Worm (Caenorhabditis elegans) whole organism, early embryonic: ENCODE data around the gene C06E4.6.

Experiments used
- B0310.2 ChIP-seq: sonication (generic microtip); optimal IDR thresholded peaks from 2 replicates; lab custom pipeline; 2016; ENCODE audit warnings: mild to moderate bottlenecking, missing genetic modification characterization, missing compliant biosample characterization
- ama-1 ChIP-seq: fragments of 150-350 bp; optimal IDR thresholded peaks from 2 replicates; lab custom pipeline; 2014
- ceh-13 ChIP-seq: fragments of 200-800 bp; sonication (Bioruptor generic); optimal IDR thresholded peaks from 2 replicates; lab custom pipeline; 2018; ENCODE audit warnings: mild to moderate bottlenecking, missing genetic modification characterization, missing compliant biosample characterization
- ets-7 ChIP-seq: sonication (generic microtip); optimal IDR thresholded peaks from 2 replicates; lab custom pipeline; 2016; ENCODE audit warnings: missing genotype, missing genetic modification characterization, missing compliant biosample characterization
- flt-1 ChIP-seq: fragments of 200-800 bp; sonication (Bioruptor generic); IDR thresholded peaks from 2 replicates; pipeline ENCODE4 v1.3.6; 2022; ENCODE audit warnings: missing genetic modification characterization, missing compliant biosample characterization
- hmbx-1 ChIP-seq: sonication (generic microtip); optimal IDR thresholded peaks from 2 replicates; lab custom pipeline; 2016; ENCODE audit warnings: mild to moderate bottlenecking, missing genetic modification characterization, missing compliant biosample characterization
- hmg-4 ChIP-seq: fragments of 200-800 bp; sonication (Bioruptor generic); optimal IDR thresholded peaks from 2 replicates; lab custom pipeline; 2018; ENCODE audit warnings: mild to moderate bottlenecking, missing genetic modification characterization, missing compliant biosample characterization
- pes-1 ChIP-seq: fragments of 200-800 bp; sonication (Bioruptor generic); IDR thresholded peaks from 2 replicates; pipeline ENCODE4 v1.3.6; 2022; ENCODE audit warnings: missing genetic modification reagents, missing genetic modification characterization, missing compliant biosample characterization
- scrt-1 ChIP-seq: fragments of 200-800 bp; sonication (Bioruptor generic); IDR thresholded peaks from 2 replicates; pipeline ENCODE4 v1.3.6; 2022; ENCODE audit warnings: missing genetic modification characterization, missing compliant biosample characterization
- tbx-11 ChIP-seq: fragments of 200-800 bp; sonication (Bioruptor generic); IDR thresholded peaks from 2 replicates; pipeline ENCODE4 v1.3.6; 2022; ENCODE audit warnings: missing genetic modification characterization, missing compliant biosample characterization
- tbx-37 ChIP-seq: fragments of 200-800 bp; sonication (Bioruptor generic); conservative IDR thresholded peaks from 2 replicates; pipeline ENCODE4 v1.3.6; 2022; ENCODE audit warnings: missing genetic modification reagents, missing genetic modification characterization, missing compliant biosample characterization
- tra-4 ChIP-seq: sonication (generic microtip); optimal IDR thresholded peaks from 2 replicates; lab custom pipeline; 2017; ENCODE audit warnings: missing genetic modification characterization, missing compliant biosample characterization

ce11 chrIV:7245592-7245991, 12.5 kb downstream of the C06E4.6 start:
- TF ChIP-seq tbx-11 (GFP tag; lab: Robert Waterston, UW) = no peak
- TF ChIP-seq pes-1 = no peak
- TF ChIP-seq ama-1 = no peak
- TF ChIP-seq ceh-13 = no peak
- TF ChIP-seq tbx-37 (GFP tag; lab: Robert Waterston, UW) = no peak
- TF ChIP-seq flt-1 (GFP tag; lab: Robert Waterston, UW) = no peak
- TF ChIP-seq hmg-4 = no peak
- no peak for TF ChIP-seq scrt-1 (GFP tag; lab: Robert Waterston, UW)
- no peak for TF ChIP-seq hmbx-1
- no peak for TF ChIP-seq tra-4 (tag; lab: Kevin White, UChicago)
- TF ChIP-seq ets-7 = no peak
- no peak for TF ChIP-seq B0310.2
